Worm (Caenorhabditis elegans): Measurements from ENCODE around the gene smap-1.

Gene smap-1

ce11 chrIII:10700460-10700859, 39.1 kb downstream of the smap-1 start, which contains the start of gene Y39A1A.20:
TSS of gene Y39A1A.20 (minus strand) at chrIII:10700560.
- TF ChIP-seq F49E8.2 (tag; optimal IDR thresholded peaks at IDR 0.05; ENCODE audit: borderline replicate concordance) (no peak), aha-1 (tag) (peak; percentile 83), ceh-82 (tag; optimal IDR thresholded peaks at IDR 0.05) (no peak), lin-15B (tag; optimal IDR thresholded peaks at IDR 0.05) (no peak)

ce11 chrIII:10694294-10694693, 45.3 kb downstream of the smap-1 start, which contains the start of the genes Y39A1A.18 and fmo-3:
TSS of gene Y39A1A.18 (minus strand) at chrIII:10694485.
TSS of gene fmo-3 (plus strand) at chrIII:10694681.
- TF ChIP-seq T20F7.1 (GFP tag; optimal IDR thresholded peaks at IDR 0.05) (no peak), nhr-28 (tag; optimal IDR thresholded peaks at IDR 0.05) (peak; percentile 38)

- no peak for TF ChIP-seq ceh-28 (tag; optimal IDR thresholded peaks at IDR 0.05)
- TF ChIP-seq tra-1 (GFP tag; IDR thresholded peaks at IDR 0.05), result no peak
- no peak for TF ChIP-seq D1046.2 (GFP tag; IDR thresholded peaks at IDR 0.05)
- TF ChIP-seq pha-4 (GFP tag; IDR thresholded peaks at IDR 0.05), result no peak
- no peak for TF ChIP-seq pha-4 (tag; optimal IDR thresholded peaks at IDR 0.05)
- TF ChIP-seq nhr-28 (tag; optimal IDR thresholded peaks at IDR 0.05), result no peak
- no peak for TF ChIP-seq dmd-8 (GFP tag; IDR thresholded peaks at IDR 0.05)
- no peak for TF ChIP-seq F44E2.7 (GFP tag; IDR thresholded peaks at IDR 0.05)
- TF ChIP-seq lin-1 (GFP tag; IDR thresholded peaks at IDR 0.05), result no peak
These were observed 48.6 kb downstream of the smap-1 start, which contains the start of gene Y39A1A.17 for ce11 chrIII:10691019-10691418. TSS of gene Y39A1A.17 (minus strand) at chrIII:10691119.

ce11 chrIII:10689057-10689456, 50.5 kb downstream of the smap-1 start, which contains the start of gene Y39A1A.31:
TSS of gene Y39A1A.31 (minus strand) at chrIII:10689157.
- TF ChIP-seq D1046.2 (GFP tag; IDR thresholded peaks at IDR 0.05) (no peak), aha-1 (tag) (peak; percentile 64)

Data from whole organism, L4 larva.